Fruit fly (Drosophila melanogaster) whole organism, embryonic: Measurements from ENCODE around the gene CG44040.
A peak's percentile ranks its signal among the peaks of the same experiment; 100 is the strongest.

Experiments
- Atf6 ChIP-seq: fragments of 200-800 bp; sonication (Bioruptor generic); IDR thresholded peaks from 2 replicates; pipeline ENCODE4 v1.3.6; 2022; ENCODE audit warnings: missing biosample characterization, missing genetic modification characterization
- BtbVII ChIP-seq: fragments of 200-800 bp; sonication (Bioruptor generic); optimal IDR thresholded peaks from 3 replicates; lab custom pipeline; 2017; ENCODE audit warnings: missing biosample characterization, mild to moderate bottlenecking, missing genetic modification characterization
- CG11085 ChIP-seq: fragments of 200-800 bp; sonication (Bioruptor generic); IDR thresholded peaks from 2 replicates; pipeline ENCODE4 v1.3.6; 2022; ENCODE audit warnings: missing biosample characterization, missing genetic modification characterization
- CG12071 ChIP-seq: fragments of 200-800 bp; sonication (Bioruptor generic); optimal IDR thresholded peaks from 3 replicates; lab custom pipeline; 2018; ENCODE audit warnings: missing biosample characterization, mild to moderate bottlenecking, missing genetic modification characterization
- CG13894 ChIP-seq: fragments of 200-800 bp; sonication (Bioruptor generic); optimal IDR thresholded peaks from 3 replicates; lab custom pipeline; 2018; ENCODE audit warnings: missing biosample characterization, mild to moderate bottlenecking, missing genetic modification characterization, moderate library complexity
- CG17829 ChIP-seq: fragments of 200-800 bp; optimal IDR thresholded peaks from 2 replicates; lab custom pipeline; 2019; ENCODE audit warnings: missing biosample characterization, mild to moderate bottlenecking, missing genetic modification characterization, moderate library complexity
- CG1792 ChIP-seq: fragments of 200-800 bp; sonication (Bioruptor generic); optimal IDR thresholded peaks from 2 replicates; lab custom pipeline; 2016; ENCODE audit warnings: missing biosample characterization, missing genetic modification characterization
- CG18011 ChIP-seq: fragments of 200-800 bp; sonication (Bioruptor generic); optimal IDR thresholded peaks from 2 replicates; lab custom pipeline; 2017; ENCODE audit warnings: missing biosample characterization, missing genetic modification characterization, mild to moderate bottlenecking, moderate library complexity, missing genotype
- CG2678 ChIP-seq: fragments of 200-800 bp; sonication (Bioruptor generic); optimal IDR thresholded peaks from 3 replicates; lab custom pipeline; 2019; ENCODE audit warnings: missing biosample characterization, mild to moderate bottlenecking, missing genetic modification characterization, moderate library complexity
- CG30020 ChIP-seq: fragments of 200-800 bp; optimal IDR thresholded peaks from 2 replicates; lab custom pipeline; 2019; ENCODE audit warnings: missing biosample characterization, mild to moderate bottlenecking, missing genetic modification characterization, moderate library complexity
- CG30431 ChIP-seq: fragments of 200-800 bp; sonication (Bioruptor generic); optimal IDR thresholded peaks from 2 replicates; lab custom pipeline; 2017; ENCODE audit warnings: missing biosample characterization, missing genetic modification characterization
- CG31388 ChIP-seq: fragments of 200-800 bp; sonication (Bioruptor generic); optimal IDR thresholded peaks from 2 replicates; lab custom pipeline; 2016; ENCODE audit warnings: missing biosample characterization, missing genetic modification characterization
- CG34376 ChIP-seq: fragments of 200-800 bp; sonication (Bioruptor generic); optimal IDR thresholded peaks from 2 replicates; lab custom pipeline; 2018; ENCODE audit warnings: missing biosample characterization, mild to moderate bottlenecking, missing genetic modification characterization
- CG7271 ChIP-seq: fragments of 200-800 bp; sonication (Bioruptor generic); optimal IDR thresholded peaks from 2 replicates; lab custom pipeline; 2018; ENCODE audit warnings: missing biosample characterization, mild to moderate bottlenecking, missing genetic modification characterization, moderate library complexity
- CG8290 ChIP-seq, 3 experiments: fragments of 200-800 bp; sonication (Bioruptor generic); optimal IDR thresholded peaks; 2 replicates each; lab custom pipeline; 2016 to 2019; ENCODE audit warnings: missing biosample characterization in 3 of 3, missing genetic modification characterization in 3 of 3, mild to moderate bottlenecking in 2 of 3, moderate library complexity in 1 of 3
- CG8765 ChIP-seq: fragments of 200-800 bp; sonication (Bioruptor generic); IDR thresholded peaks from 2 replicates; pipeline ENCODE4 v1.3.6; 2022; ENCODE audit warnings: missing biosample characterization, missing genetic modification characterization
- CG8924 ChIP-seq: fragments of 200-800 bp; optimal IDR thresholded peaks from 3 replicates; lab custom pipeline; 2019; ENCODE audit warnings: missing biosample characterization, mild to moderate bottlenecking, missing genetic modification characterization, moderate library complexity
- Dp ChIP-seq: fragments of 200-800 bp; sonication (Bioruptor generic); optimal IDR thresholded peaks from 2 replicates; lab custom pipeline; 2018; ENCODE audit warnings: missing biosample characterization, mild to moderate bottlenecking, missing genetic modification characterization, moderate library complexity
- Elba2 ChIP-seq: fragments of 200-800 bp; sonication (Bioruptor generic); optimal IDR thresholded peaks from 3 replicates; lab custom pipeline; 2016; ENCODE audit warnings: missing biosample characterization, missing genetic modification characterization
- Gsc ChIP-seq: fragments of 200-800 bp; sonication (Bioruptor generic); IDR thresholded peaks from 2 replicates; pipeline ENCODE4 v1.3.6; 2022; ENCODE audit warnings: missing biosample characterization, missing genetic modification characterization
- Gug ChIP-seq: fragments of 200-800 bp; sonication (Bioruptor generic); IDR thresholded peaks from 4 replicates; pipeline ENCODE4 v1.3.6; 2022; ENCODE audit warnings: missing biosample characterization, missing genetic modification characterization
- H15 ChIP-seq: fragments of 200-800 bp; sonication (Bioruptor generic); IDR thresholded peaks from 3 replicates; pipeline ENCODE4 v1.3.6; 2022; ENCODE audit warnings: missing biosample characterization, missing genetic modification characterization
- HLH4C ChIP-seq: fragments of 200-800 bp; sonication (Bioruptor generic); IDR thresholded peaks from 3 replicates; pipeline ENCODE4 v1.3.6; 2022; ENCODE audit warnings: missing biosample characterization, missing genetic modification characterization; ENCODE audit not compliant: partially characterized antibody
- HLHmδ ChIP-seq: fragments of 200-800 bp; sonication (Bioruptor generic); optimal IDR thresholded peaks from 2 replicates; lab custom pipeline; 2018; ENCODE audit warnings: missing biosample characterization, mild to moderate bottlenecking, missing genetic modification characterization, moderate library complexity
- HmgZ ChIP-seq: fragments of 200-800 bp; sonication (Bioruptor generic); optimal IDR thresholded peaks from 2 replicates; lab custom pipeline; 2018; ENCODE audit warnings: missing biosample characterization, mild to moderate bottlenecking, missing genetic modification characterization
- Myb ChIP-seq: fragments of 200-800 bp; sonication (Bioruptor generic); optimal IDR thresholded peaks from 2 replicates; lab custom pipeline; 2016; ENCODE audit warnings: missing biosample characterization, missing genetic modification characterization
- Side ChIP-seq: fragments of 200-800 bp; sonication (Bioruptor generic); optimal IDR thresholded peaks from 2 replicates; lab custom pipeline; 2016; ENCODE audit warnings: missing biosample characterization, missing genetic modification characterization
- Sin3A ChIP-seq: fragments of >200 bp; optimal IDR thresholded peaks from 2 replicates; lab custom pipeline; 2018
- Sry-δ ChIP-seq: fragments of 200-800 bp; sonication (Bioruptor generic); optimal IDR thresholded peaks from 2 replicates; lab custom pipeline; 2016; ENCODE audit warnings: missing biosample characterization, missing genetic modification characterization
- al ChIP-seq: fragments of 200-800 bp; sonication (Bioruptor generic); IDR thresholded peaks from 2 replicates; pipeline ENCODE4 v1.3.6; 2022; ENCODE audit warnings: missing biosample characterization, missing genetic modification characterization
- bowl ChIP-seq: fragments of 200-800 bp; sonication (Bioruptor generic); IDR thresholded peaks from 2 replicates; pipeline ENCODE4 v1.3.6; 2022; ENCODE audit warnings: missing biosample characterization, missing genetic modification characterization
- dm ChIP-seq: fragments of 200-800 bp; sonication (Bioruptor generic); optimal IDR thresholded peaks from 3 replicates; lab custom pipeline; 2016; ENCODE audit warnings: missing biosample characterization, missing genetic modification characterization
- esg ChIP-seq: fragments of 200-800 bp; sonication (Bioruptor generic); conservative IDR thresholded peaks from 2 replicates; pipeline ENCODE4 v1.3.6; 2022; ENCODE audit warnings: missing biosample characterization, missing genetic modification characterization
- fd102C ChIP-seq: fragments of 200-800 bp; sonication (Bioruptor generic); optimal IDR thresholded peaks from 2 replicates; lab custom pipeline; 2018; ENCODE audit warnings: missing biosample characterization, mild to moderate bottlenecking, missing genetic modification characterization, moderate library complexity
- fd64A ChIP-seq: fragments of 200-800 bp; sonication (Bioruptor generic); optimal IDR thresholded peaks from 3 replicates; lab custom pipeline; 2018; ENCODE audit warnings: missing biosample characterization, mild to moderate bottlenecking, missing genetic modification characterization
- gcm2 ChIP-seq: fragments of 200-800 bp; sonication (Bioruptor generic); optimal IDR thresholded peaks from 2 replicates; lab custom pipeline; 2016; ENCODE audit warnings: missing biosample characterization, missing genetic modification characterization
- insv ChIP-seq, 2 experiments: fragments of 200-800 bp; sonication (Bioruptor generic); optimal IDR thresholded peaks; 3 replicates each; lab custom pipeline; 2016 to 2018; ENCODE audit warnings: missing biosample characterization in 2 of 2, missing genetic modification characterization in 2 of 2
- lov ChIP-seq, 2 experiments: fragments of 200-800 bp in 1 of 2; fragments of >200 bp in 1 of 2; sonication (Bioruptor generic) in 1 of 2; IDR thresholded peaks in 1 of 2; optimal IDR thresholded peaks in 1 of 2; 2 replicates in 1 of 2; 3 replicates in 1 of 2; pipeline versions ENCODE4 v1.3.6 to Lab custom; 2017 to 2022; ENCODE audit warnings: missing biosample characterization in 1 of 2, missing genetic modification characterization in 1 of 2
- maf-S ChIP-seq: fragments of 200-800 bp; sonication (Bioruptor generic); optimal IDR thresholded peaks from 2 replicates; lab custom pipeline; 2016; ENCODE audit warnings: missing biosample characterization, missing genetic modification characterization
- nmo ChIP-seq: fragments of 200-800 bp; sonication (Bioruptor generic); optimal IDR thresholded peaks from 2 replicates; lab custom pipeline; 2018; ENCODE audit warnings: missing biosample characterization, mild to moderate bottlenecking, missing genetic modification characterization, moderate library complexity
- scrt ChIP-seq: fragments of 200-800 bp; sonication (Bioruptor generic); optimal IDR thresholded peaks from 2 replicates; lab custom pipeline; 2018; ENCODE audit warnings: missing biosample characterization, mild to moderate bottlenecking, missing genetic modification characterization, moderate library complexity
- slbo ChIP-seq: fragments of 200-800 bp; sonication (Bioruptor generic); IDR thresholded peaks from 2 replicates; pipeline ENCODE4 v1.3.6; 2022; ENCODE audit warnings: missing biosample characterization, missing genetic modification characterization
- slou ChIP-seq: fragments of 200-800 bp; sonication (Bioruptor generic); optimal IDR thresholded peaks from 3 replicates; lab custom pipeline; 2016; ENCODE audit warnings: missing biosample characterization, missing genetic modification characterization
- sr ChIP-seq: fragments of 200-800 bp; sonication (Bioruptor generic); IDR thresholded peaks from 3 replicates; pipeline ENCODE4 v1.3.6; 2022; ENCODE audit warnings: missing biosample characterization, missing genetic modification characterization
- sug ChIP-seq: fragments of 200-800 bp; optimal IDR thresholded peaks from 2 replicates; lab custom pipeline; 2019; ENCODE audit warnings: missing biosample characterization, mild to moderate bottlenecking, missing genetic modification characterization, moderate library complexity
- trem ChIP-seq: fragments of 200-800 bp; optimal IDR thresholded peaks from 3 replicates; lab custom pipeline; 2019; ENCODE audit warnings: missing biosample characterization, mild to moderate bottlenecking, missing genetic modification characterization, moderate library complexity
- twi ChIP-seq: fragments of 200-800 bp; optimal IDR thresholded peaks from 2 replicates; lab custom pipeline; 2019; ENCODE audit warnings: missing biosample characterization, mild to moderate bottlenecking, missing genetic modification characterization, moderate library complexity
- tx ChIP-seq: fragments of 200-800 bp; sonication (Bioruptor generic); optimal IDR thresholded peaks from 2 replicates; lab custom pipeline; 2016; ENCODE audit warnings: missing biosample characterization, missing genetic modification characterization
- vnd ChIP-seq: fragments of 200-800 bp; sonication (Bioruptor generic); IDR thresholded peaks from 3 replicates; pipeline ENCODE4 v1.3.6; 2022; ENCODE audit warnings: missing biosample characterization, missing genetic modification characterization; ENCODE audit not compliant: partially characterized antibody
- zen ChIP-seq: fragments of 200-800 bp; sonication (Bioruptor generic); optimal IDR thresholded peaks from 3 replicates; lab custom pipeline; 2018; ENCODE audit warnings: missing biosample characterization, mild to moderate bottlenecking, missing genetic modification characterization, moderate library complexity
- zfh2 ChIP-seq: fragments of 200-800 bp; sonication (Bioruptor generic); optimal IDR thresholded peaks from 2 replicates; lab custom pipeline; 2016; ENCODE audit warnings: missing biosample characterization, missing genetic modification characterization

The CG44040 gene

DNA sequence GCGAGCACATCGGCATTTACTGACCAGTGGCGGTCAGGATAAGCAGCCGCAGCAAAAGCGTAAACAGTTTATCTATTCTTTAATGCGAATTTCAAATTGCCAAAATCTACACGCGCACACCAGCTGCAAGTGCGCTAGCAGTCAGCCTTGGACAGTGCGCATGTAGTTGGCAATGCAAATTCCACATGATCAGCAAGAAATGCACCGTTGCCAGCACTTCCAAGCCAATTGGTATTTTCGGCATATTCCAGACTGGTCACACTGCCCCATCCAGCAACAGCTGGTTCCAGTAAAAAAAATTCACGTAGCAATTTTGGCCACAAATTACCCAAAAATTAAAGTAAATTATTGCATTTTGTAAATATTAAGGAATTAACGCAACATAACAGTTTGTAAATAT is 32.4 kb upstream of the CG44040 start:
- TF ChIP-seq Elba2 (GFP tag; lab: Kevin White, UChicago) (peak; percentile 88), CG11085 (GFP tag; lab: Robert Waterston, UW) (no peak), H15 (GFP tag; lab: Robert Waterston, UW) (no peak), lov (optimal IDR thresholded peaks at IDR 0.05; lab: Kevin White, UChicago) (no peak), lov (GFP tag; IDR thresholded peaks at IDR 0.05; lab: Robert Waterston, UW) (no peak), zen (peak; percentile 43), Sin3A (peak; percentile 96), dm (GFP tag; lab: Kevin White, UChicago) (peak; percentile 90), CG30431 (no peak), twi (tag; lab: Kevin White, UChicago) (peak; percentile 33), CG8290 (GFP tag; optimal IDR thresholded peaks at IDR 0.05; lab: Kevin White, UChicago) (peak; percentile 16), CG8290 (tag; optimal IDR thresholded peaks at IDR 0.05; lab: Kevin White, UChicago) (peak in 1 of 2 experiments; percentile 78), CG13894 (tag; lab: Kevin White, UChicago) (peak; percentile 14), CG12071 (no peak), Myb (GFP tag; lab: Kevin White, UChicago) (peak; percentile 93), HmgZ (tag; lab: Kevin White, UChicago) (peak; percentile 84), Dp (GFP tag; lab: Kevin White, UChicago) (peak; percentile 83), Gug (no peak), CG17829 (tag; lab: Kevin White, UChicago) (peak; percentile 54), sug (tag; lab: Kevin White, UChicago) (peak; percentile 38), al (no peak), trem (tag; lab: Kevin White, UChicago) (peak; percentile 64), sr (GFP tag; lab: Robert Waterston, UW) (no peak), CG8924 (peak; percentile 37), BtbVII (GFP tag; lab: Kevin White, UChicago) (no peak), CG31388 (GFP tag; lab: Kevin White, UChicago) (no peak), gcm2 (no peak), HLH4C (GFP tag; lab: Robert Waterston, UW) (no peak), CG34376 (GFP tag; lab: Kevin White, UChicago) (no peak), CG18011 (GFP tag; lab: Kevin White, UChicago) (peak; percentile 99), maf-S (GFP tag; lab: Kevin White, UChicago) (peak; percentile 9), Gsc (no peak), slbo (no peak), Side (GFP tag; lab: Kevin White, UChicago) (no peak), vnd (GFP tag; lab: Robert Waterston, UW) (no peak), fd102C (GFP tag; lab: Kevin White, UChicago) (no peak), fd64A (GFP tag; lab: Kevin White, UChicago) (no peak), nmo (GFP tag; lab: Kevin White, UChicago) (peak; percentile 65), bowl (GFP tag; lab: Robert Waterston, UW) (no peak), CG8765 (GFP tag; lab: Robert Waterston, UW) (no peak), slou (GFP tag; lab: Kevin White, UChicago) (no peak), CG2678 (tag; lab: Kevin White, UChicago) (no peak), tx (GFP tag; lab: Kevin White, UChicago) (no peak), CG7271 (no peak), Atf6 (no peak), scrt (GFP tag; lab: Kevin White, UChicago) (peak; percentile 85), CG1792 (GFP tag; lab: Kevin White, UChicago) (peak; percentile 4), insv (GFP tag; optimal IDR thresholded peaks at IDR 0.05; lab: Kevin White, UChicago) (peak in 1 of 2 experiments; percentile 50), Sry-δ (GFP tag; lab: Kevin White, UChicago) (peak; percentile 68), HLHmδ (peak; percentile 16), CG30020 (tag; lab: Kevin White, UChicago) (peak; percentile 23), esg (no peak), zfh2 (GFP tag; lab: Kevin White, UChicago) (peak; percentile 2)
